Worm (Caenorhabditis elegans): ENCODE results near the gene F59A6.13.

Gene F59A6.13

DNA sequence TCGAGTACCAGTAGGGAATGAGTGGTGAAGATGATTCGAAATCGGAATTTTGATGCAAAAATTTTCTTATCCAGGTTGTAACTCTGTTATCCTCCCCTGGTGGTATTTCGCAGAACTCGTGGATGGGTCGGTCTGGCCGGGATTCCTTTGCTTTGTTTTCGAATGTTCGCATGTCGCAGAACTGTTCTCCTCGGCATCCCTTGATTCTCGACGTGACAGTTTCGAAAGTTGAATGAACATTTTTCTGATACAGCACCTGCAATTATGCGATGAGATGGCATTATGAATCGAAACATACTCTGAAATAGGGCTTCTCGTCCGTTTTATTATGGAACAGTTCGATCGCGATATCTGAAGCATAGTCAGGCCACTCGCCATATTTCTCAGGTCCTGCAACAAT is 33.6 kb downstream of the F59A6.13 start:
- TF ChIP-seq dao-5 (tag; optimal IDR thresholded peaks at IDR 0.05): no peak
- TF ChIP-seq W03F9.2 (tag; optimal IDR thresholded peaks at IDR 0.05): no peak
- no peak for TF ChIP-seq him-1 (tag; optimal IDR thresholded peaks at IDR 0.05)

- TF ChIP-seq him-1 (tag; optimal IDR thresholded peaks at IDR 0.05) (peak; percentile 55), dao-5 (tag; optimal IDR thresholded peaks at IDR 0.05) (peak; percentile 13), W03F9.2 (tag; optimal IDR thresholded peaks at IDR 0.05) (peak; percentile 12)
Measured at ce11 chrII:5057315-5057714, 34.7 kb downstream of the F59A6.13 start.

- TF ChIP-seq W03F9.2 (tag; optimal IDR thresholded peaks at IDR 0.05) (no peak), dao-5 (tag; optimal IDR thresholded peaks at IDR 0.05) (no peak), him-1 (tag; optimal IDR thresholded peaks at IDR 0.05) (no peak)
Measured at ce11 chrII:5058036-5058435, 35.4 kb downstream of the F59A6.13 start, which contains the start of gene C27A2.12. TSS of gene C27A2.12 (minus strand) at chrII:5058136.

- TF ChIP-seq dao-5 (tag; optimal IDR thresholded peaks at IDR 0.05) (no peak), W03F9.2 (tag; optimal IDR thresholded peaks at IDR 0.05) (no peak), him-1 (tag; optimal IDR thresholded peaks at IDR 0.05) (no peak)
Measured at ce11 chrII:5060719-5061118, 38.1 kb downstream of the F59A6.13 start, which contains the start of gene pho-12. TSS of gene pho-12 (minus strand) at chrII:5060819.

DNA sequence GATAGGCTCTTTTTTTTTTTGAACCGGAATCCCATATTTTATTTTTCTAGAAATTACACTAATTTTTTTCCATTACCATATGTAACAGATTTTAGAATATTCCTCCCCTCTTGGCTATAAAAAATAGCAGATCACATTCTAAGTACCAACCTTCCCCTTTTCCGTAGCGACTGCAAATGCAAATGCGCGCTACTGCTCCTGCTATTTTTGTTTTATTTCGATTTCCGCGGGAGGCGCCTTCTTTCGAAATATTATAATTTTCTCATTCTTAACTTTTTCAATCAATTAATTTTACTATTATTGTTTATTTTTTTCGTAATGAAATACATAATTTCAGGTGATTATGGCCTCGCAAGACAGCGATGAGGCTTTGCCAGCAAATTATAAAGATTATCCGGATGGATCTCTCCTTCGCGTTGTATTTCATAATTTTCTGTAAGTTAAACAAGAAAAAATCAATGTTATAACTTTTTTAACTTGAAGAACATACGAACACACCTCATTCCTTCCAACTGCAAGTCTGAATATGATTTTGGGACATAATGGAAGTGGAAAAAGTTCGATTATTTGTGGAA is 39.3 kb downstream of the F59A6.13 start, which contains the start of gene smc-5:
Gene smc-5 (plus strand): TSS at position 332 of the 575 bp plus-strand sequence.
- TF ChIP-seq dao-5 (tag; optimal IDR thresholded peaks at IDR 0.05) (no peak), him-1 (tag; optimal IDR thresholded peaks at IDR 0.05) (no peak), W03F9.2 (tag; optimal IDR thresholded peaks at IDR 0.05) (no peak)

DNA sequence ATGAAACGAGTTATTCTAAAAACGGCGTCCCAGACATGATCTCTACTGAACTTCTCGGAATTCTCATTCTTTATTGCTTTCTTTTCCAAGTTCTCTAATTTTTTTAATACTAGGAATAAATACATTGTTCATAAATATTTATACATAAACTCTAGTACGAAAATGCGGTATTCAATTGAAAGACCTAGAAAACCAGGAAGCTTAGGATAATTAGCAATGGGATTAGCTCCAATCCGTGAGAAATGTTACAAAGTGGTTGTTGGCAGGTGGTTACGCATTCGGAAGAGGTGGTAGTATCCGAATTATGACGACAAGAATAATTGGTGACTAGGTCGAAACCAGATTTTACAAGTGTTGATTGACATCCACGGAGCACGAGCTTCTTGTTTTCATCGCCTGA is 44.4 kb downstream of the F59A6.13 start:
- no peak for TF ChIP-seq him-1 (tag; optimal IDR thresholded peaks at IDR 0.05)
- no peak for TF ChIP-seq dao-5 (tag; optimal IDR thresholded peaks at IDR 0.05)
- no peak for TF ChIP-seq W03F9.2 (tag; optimal IDR thresholded peaks at IDR 0.05)

ce11 chrII:5067927-5068326 is 45.3 kb downstream of the F59A6.13 start, which contains the start of gene C27A2.8:
TSS of gene C27A2.8 (minus strand) at chrII:5068043.
- no peak for TF ChIP-seq him-1 (tag; optimal IDR thresholded peaks at IDR 0.05)
- no peak for TF ChIP-seq W03F9.2 (tag; optimal IDR thresholded peaks at IDR 0.05)
- TF ChIP-seq dao-5 (tag; optimal IDR thresholded peaks at IDR 0.05): no peak

- TF ChIP-seq W03F9.2 (tag; optimal IDR thresholded peaks at IDR 0.05): no peak
- no peak for TF ChIP-seq dao-5 (tag; optimal IDR thresholded peaks at IDR 0.05)
- TF ChIP-seq him-1 (tag; optimal IDR thresholded peaks at IDR 0.05): no peak
Measured at ce11 chrII:5069525-5069924, 46.9 kb downstream of the F59A6.13 start, which contains the start of gene idpb-2. TSS of gene idpb-2 (minus strand) at chrII:5069625.

DNA sequence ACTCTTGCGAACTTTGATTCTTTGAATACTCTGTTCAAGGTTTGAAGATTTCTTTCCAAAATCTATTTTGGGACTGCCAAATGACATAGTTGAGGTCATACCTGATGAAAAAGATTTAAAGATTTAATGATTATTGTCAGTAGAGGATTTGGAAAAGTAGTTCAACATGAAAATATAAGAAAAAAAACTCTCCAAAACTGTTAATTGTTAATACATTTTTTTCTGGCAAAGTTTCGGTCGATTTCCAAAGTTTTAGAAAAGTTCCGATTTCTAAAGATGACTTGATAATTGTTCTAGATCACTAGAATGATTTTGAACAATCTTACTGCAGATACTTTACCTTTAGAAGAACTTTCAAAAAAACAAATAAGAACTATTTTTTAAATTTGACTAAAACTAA is 48.7 kb downstream of the F59A6.13 start, which contains the start of gene C27A2.7:
Gene C27A2.7 (minus strand): TSS at position 101 of the 400 bp plus-strand sequence.
- TF ChIP-seq W03F9.2 (tag; optimal IDR thresholded peaks at IDR 0.05): no peak
- TF ChIP-seq dao-5 (tag; optimal IDR thresholded peaks at IDR 0.05): no peak
- TF ChIP-seq him-1 (tag; optimal IDR thresholded peaks at IDR 0.05): no peak

Measured in whole organism, L4/young adult.